Worm (Caenorhabditis elegans) whole organism, late embryonic: Measurements from ENCODE around the gene C18D1.2.

Experiments
- ama-1 ChIP-seq: fragments of 150-350 bp; optimal IDR thresholded peaks from 2 replicates; lab custom pipeline; 2014
- ceh-2 ChIP-seq: sonication (generic microtip); optimal IDR thresholded peaks from 2 replicates; lab custom pipeline; 2016; ENCODE audit warnings: missing genotype, missing genetic modification characterization, missing compliant biosample characterization
- ceh-9 ChIP-seq: sonication (generic microtip); optimal IDR thresholded peaks from 2 replicates; lab custom pipeline; 2016; ENCODE audit warnings: mild to moderate bottlenecking, missing genetic modification characterization, inconsistent platforms, missing compliant biosample characterization
- elt-2 ChIP-seq: sonication (generic microtip); optimal IDR thresholded peaks from 2 replicates; lab custom pipeline; 2016; ENCODE audit warnings: missing genetic modification reagents, missing genetic modification characterization, missing compliant biosample characterization
- fkh-10 ChIP-seq: fragments of 150-350 bp; optimal IDR thresholded peaks from 2 replicates; lab custom pipeline; 2014; ENCODE audit warnings: missing biosample characterization, missing genetic modification reagents, missing genetic modification characterization
- hlh-13 ChIP-seq: fragments of 200-800 bp; sonication (Bioruptor generic); optimal IDR thresholded peaks from 2 replicates; lab custom pipeline; 2018; ENCODE audit warnings: mild to moderate bottlenecking, missing genetic modification characterization, missing compliant biosample characterization
- nfya-1 ChIP-seq: sonication (generic microtip); optimal IDR thresholded peaks from 2 replicates; lab custom pipeline; 2017; ENCODE audit warnings: missing genetic modification characterization, mild to moderate bottlenecking, missing compliant biosample characterization, antibody characterized with exemption, moderate library complexity
- odd-2 ChIP-seq: sonication (generic microtip); optimal IDR thresholded peaks from 2 replicates; lab custom pipeline; 2017; ENCODE audit warnings: antibody characterized with exemption, mild to moderate bottlenecking, missing genetic modification characterization, missing compliant biosample characterization
- pros-1 ChIP-seq: fragments of 150-350 bp; optimal IDR thresholded peaks from 2 replicates; lab custom pipeline; 2014; ENCODE audit warnings: missing biosample characterization, missing genetic modification reagents, missing genetic modification characterization
- ref-2 ChIP-seq: sonication (generic microtip); optimal IDR thresholded peaks from 2 replicates; lab custom pipeline; 2016; ENCODE audit warnings: missing genetic modification characterization, missing compliant biosample characterization
- sox-4 ChIP-seq: sonication (generic microtip); optimal IDR thresholded peaks from 2 replicates; lab custom pipeline; 2017; ENCODE audit warnings: mild to moderate bottlenecking, missing genetic modification characterization, inconsistent platforms, missing compliant biosample characterization
- unc-55 ChIP-seq: sonication (generic microtip); optimal IDR thresholded peaks from 2 replicates; lab custom pipeline; 2017; ENCODE audit warnings: missing biosample characterization, missing genetic modification reagents, missing genetic modification characterization

DNA sequence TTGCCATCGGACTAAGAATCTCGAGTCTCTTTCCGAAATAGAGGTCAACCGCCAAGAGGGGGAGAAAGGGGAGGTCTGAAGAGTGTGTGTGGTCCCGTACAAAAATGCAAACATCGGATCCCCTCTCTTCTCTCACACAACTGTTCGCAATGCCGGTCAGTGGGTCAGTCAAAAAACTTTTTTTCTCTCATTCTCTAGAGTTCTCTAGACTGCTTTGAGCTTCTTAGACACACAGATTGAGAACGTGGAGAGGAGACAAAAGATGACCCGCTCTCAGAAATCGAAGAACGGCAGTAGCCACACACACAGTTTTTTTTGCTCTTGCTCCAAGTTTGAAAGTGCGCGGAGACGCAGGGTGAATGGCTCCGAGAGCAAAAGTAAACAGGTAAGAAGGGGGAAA is 19.0 kb downstream of the C18D1.2 start:
- TF ChIP-seq ama-1 = no peak
- TF ChIP-seq sox-4 = no peak
- TF ChIP-seq ceh-2 (tag; lab: Kevin White, UChicago) = no peak
- no peak for TF ChIP-seq unc-55
- no peak for TF ChIP-seq hlh-13 (GFP tag; lab: Kevin White, UChicago)
- TF ChIP-seq pros-1 = no peak
- peak; percentile 9 for TF ChIP-seq elt-2 (tag; lab: Kevin White, UChicago)
- TF ChIP-seq ref-2 (tag; lab: Kevin White, UChicago) = peak; percentile 4
- no peak for TF ChIP-seq nfya-1 (tag; lab: Kevin White, UChicago)
- TF ChIP-seq odd-2 (tag; lab: Kevin White, UChicago) = no peak
- TF ChIP-seq fkh-10 (GFP tag; lab: Kevin White, UChicago) = no peak
- TF ChIP-seq ceh-9 (tag; lab: Kevin White, UChicago) = no peak
